Worm (Caenorhabditis elegans): ENCODE data around the gene aagr-2.

DNA sequence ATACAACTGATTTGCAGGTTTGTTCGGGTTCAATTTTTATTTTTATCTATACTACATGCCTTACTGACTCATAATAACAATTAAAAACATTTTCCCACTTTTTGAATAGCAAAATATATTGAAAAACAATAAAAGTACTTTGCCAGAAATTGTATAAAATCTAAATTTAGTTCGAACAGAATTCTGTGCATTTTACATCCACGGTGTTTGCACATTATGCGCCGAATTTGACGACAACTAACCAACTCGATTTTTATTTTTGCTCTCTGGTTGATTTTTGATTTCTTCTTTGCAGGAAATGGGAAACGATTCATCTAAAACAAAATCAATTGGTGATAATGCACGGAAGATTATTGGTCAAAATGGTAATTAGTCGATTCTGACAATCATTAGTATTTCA lies 21.7 kb upstream of the aagr-2 start:
- TF ChIP-seq F37B4.10 (GFP tag; IDR thresholded peaks at IDR 0.05) (no peak), ekl-4 (GFP tag; IDR thresholded peaks at IDR 0.05) (no peak), ceh-100 (GFP tag; IDR thresholded peaks at IDR 0.05) (no peak), cebp-2 (GFP tag; IDR thresholded peaks at IDR 0.05) (no peak), D2030.7 (GFP tag; IDR thresholded peaks at IDR 0.05) (no peak), pha-4 (tag; optimal IDR thresholded peaks at IDR 0.05) (no peak), ceh-27 (GFP tag; optimal IDR thresholded peaks at IDR 0.05) (no peak), Y56A3A.18 (GFP tag; IDR thresholded peaks at IDR 0.05) (no peak)

Measured in whole organism, young adult.